Worm (Caenorhabditis elegans) whole organism, L1 larva: ENCODE data around the gene pqn-96.
A peak's percentile ranks its signal among the peaks of the same experiment; 100 is the strongest.

Experiments used
- C04F5.9 ChIP-seq: sonication (generic microtip); optimal IDR thresholded peaks from 2 replicates; lab custom pipeline; 2016; ENCODE audit warnings: missing genetic modification characterization, missing compliant biosample characterization
- C16A3.4 ChIP-seq: fragments of 150-350 bp; optimal IDR thresholded peaks from 2 replicates; lab custom pipeline; 2014; ENCODE audit warnings: missing biosample characterization, missing genetic modification characterization
- F16B12.6 ChIP-seq: fragments of 150-350 bp; optimal IDR thresholded peaks from 2 replicates; lab custom pipeline; 2014; ENCODE audit warnings: missing biosample characterization, missing genetic modification characterization
- Y116A8C.19 ChIP-seq: sonication (generic microtip); optimal IDR thresholded peaks from 2 replicates; lab custom pipeline; 2016; ENCODE audit warnings: missing compliant biosample characterization, missing genetic modification characterization, borderline replicate concordance
- aha-1 ChIP-seq: fragments of 150-350 bp; optimal IDR thresholded peaks from 2 replicates; lab custom pipeline; 2014; ENCODE audit warnings: missing biosample characterization, missing genetic modification characterization
- aly-2 ChIP-seq: fragments of 150-350 bp; optimal IDR thresholded peaks from 2 replicates; lab custom pipeline; 2014; ENCODE audit warnings: missing biosample characterization, missing genetic modification characterization
- ama-1 ChIP-seq: fragments of 150-350 bp; optimal IDR thresholded peaks from 2 replicates; lab custom pipeline; 2014
- ceh-63 ChIP-seq: fragments of 200-800 bp; sonication (Bioruptor generic); optimal IDR thresholded peaks from 2 replicates; lab custom pipeline; 2018; ENCODE audit warnings: mild to moderate bottlenecking, missing genetic modification characterization, missing compliant biosample characterization
- ceh-82 ChIP-seq, 3 experiments: fragments of 150-350 bp in 1 of 3; sonication (generic microtip) in 2 of 3; optimal IDR thresholded peaks; 2 replicates each; lab custom pipeline; 2014 to 2017; ENCODE audit warnings: missing biosample characterization in 3 of 3, missing genetic modification characterization in 3 of 3
- ceh-88 ChIP-seq: fragments of 200-800 bp; sonication (Bioruptor generic); IDR thresholded peaks from 2 replicates; pipeline ENCODE4 v1.3.6; 2022; ENCODE audit warnings: missing genetic modification characterization, missing compliant biosample characterization
- ceh-90 ChIP-seq: sonication (generic microtip); optimal IDR thresholded peaks from 2 replicates; lab custom pipeline; 2016; ENCODE audit warnings: missing genetic modification characterization, missing compliant biosample characterization
- ces-1 ChIP-seq: fragments of 150-350 bp; optimal IDR thresholded peaks from 2 replicates; lab custom pipeline; 2014; ENCODE audit warnings: missing biosample characterization, missing genetic modification reagents, missing genetic modification characterization
- egl-13 ChIP-seq: sonication (generic microtip); optimal IDR thresholded peaks from 2 replicates; lab custom pipeline; 2016; ENCODE audit warnings: missing genotype, missing genetic modification reagents, missing genetic modification characterization, missing compliant biosample characterization
- elt-3 ChIP-seq, 6 experiments: fragments of 150-350 bp in 1 of 6; sonication (generic microtip); optimal IDR thresholded peaks; 2 replicates each; lab custom pipeline; 2017 to 2018; ENCODE audit warnings: missing biosample characterization in 6 of 6, missing genetic modification characterization in 6 of 6, inconsistent platforms in 1 of 6
- ets-5 ChIP-seq: fragments of 200-800 bp; sonication (Bioruptor generic); IDR thresholded peaks from 2 replicates; pipeline ENCODE4 v1.3.6; 2022; ENCODE audit warnings: missing genetic modification characterization, missing compliant biosample characterization
- fkh-10 ChIP-seq: sonication (generic microtip); optimal IDR thresholded peaks from 2 replicates; lab custom pipeline; 2017; ENCODE audit warnings: missing biosample characterization, missing genetic modification reagents, missing genetic modification characterization
- fkh-4 ChIP-seq: sonication (generic microtip); optimal IDR thresholded peaks from 2 replicates; lab custom pipeline; 2016; ENCODE audit warnings: missing compliant biosample characterization, missing genetic modification characterization, borderline replicate concordance
- fkh-8 ChIP-seq: sonication (generic microtip); optimal IDR thresholded peaks from 2 replicates; lab custom pipeline; 2016; ENCODE audit warnings: mild to moderate bottlenecking, missing genetic modification characterization, missing compliant biosample characterization
- fos-1 ChIP-seq: fragments of 150-350 bp; optimal IDR thresholded peaks from 2 replicates; lab custom pipeline; 2014; ENCODE audit warnings: missing biosample characterization, missing genetic modification characterization
- grh-1 ChIP-seq: fragments of 200-800 bp; sonication (Bioruptor generic); IDR thresholded peaks from 2 replicates; pipeline ENCODE4 v1.3.6; 2022; ENCODE audit warnings: missing genetic modification reagents, missing genetic modification characterization, missing compliant biosample characterization
- hlh-17 ChIP-seq: fragments of 200-800 bp; sonication (Bioruptor generic); optimal IDR thresholded peaks from 2 replicates; lab custom pipeline; 2018; ENCODE audit warnings: missing genetic modification characterization, mild to moderate bottlenecking, missing compliant biosample characterization, moderate library complexity, borderline replicate concordance
- hpl-2 ChIP-seq: fragments of 150-350 bp; optimal IDR thresholded peaks from 2 replicates; lab custom pipeline; 2014; ENCODE audit warnings: missing biosample characterization, missing genetic modification reagents, missing genetic modification characterization
- jun-1 ChIP-seq: fragments of 150-350 bp; optimal IDR thresholded peaks from 2 replicates; lab custom pipeline; 2014; ENCODE audit warnings: missing biosample characterization, missing genetic modification reagents, missing genetic modification characterization
- lin-14 ChIP-seq: fragments of 200-800 bp; sonication (Bioruptor generic); optimal IDR thresholded peaks from 2 replicates; lab custom pipeline; 2018; ENCODE audit warnings: mild to moderate bottlenecking, missing genetic modification characterization, moderate library complexity, missing compliant biosample characterization
- lin-15B ChIP-seq: fragments of 150-350 bp; sonication (generic microtip); optimal IDR thresholded peaks from 3 replicates; lab custom pipeline; 2014; ENCODE audit warnings: missing biosample characterization, missing genetic modification characterization
- lin-35 ChIP-seq, 2 experiments: fragments of 150-350 bp; optimal IDR thresholded peaks; 2 replicates each; lab custom pipeline; 2014; ENCODE audit warnings: missing biosample characterization in 2 of 2, missing genetic modification characterization in 2 of 2, missing genetic modification reagents in 2 of 2
- lin-39 ChIP-seq: fragments of 150-350 bp; optimal IDR thresholded peaks from 2 replicates; lab custom pipeline; 2014; ENCODE audit warnings: missing biosample characterization, missing genetic modification reagents, missing genetic modification characterization
- mab-9 ChIP-seq: fragments of 200-800 bp; sonication (Bioruptor generic); IDR thresholded peaks from 2 replicates; pipeline ENCODE4 v1.3.6; 2022; ENCODE audit warnings: missing genetic modification reagents, missing genetic modification characterization, missing compliant biosample characterization
- mef-2 ChIP-seq: fragments of 150-350 bp; optimal IDR thresholded peaks from 2 replicates; lab custom pipeline; 2014; ENCODE audit warnings: missing biosample characterization, missing genetic modification characterization
- mep-1 ChIP-seq: fragments of 150-350 bp; optimal IDR thresholded peaks from 2 replicates; lab custom pipeline; 2014; ENCODE audit warnings: missing biosample characterization, missing genetic modification characterization
- nhr-12 ChIP-seq: sonication (generic microtip); optimal IDR thresholded peaks from 2 replicates; lab custom pipeline; 2017; ENCODE audit warnings: missing biosample characterization, missing genetic modification characterization
- nhr-19 ChIP-seq: fragments of 200-800 bp; sonication (Bioruptor generic); conservative IDR thresholded peaks from 2 replicates; pipeline ENCODE4 v1.3.6; 2022; ENCODE audit warnings: missing genetic modification characterization, missing compliant biosample characterization
- nhr-28 ChIP-seq: fragments of 150-350 bp; optimal IDR thresholded peaks from 2 replicates; lab custom pipeline; 2014; ENCODE audit warnings: missing biosample characterization, missing genetic modification characterization
- nhr-47 ChIP-seq: sonication (generic microtip); optimal IDR thresholded peaks from 2 replicates; lab custom pipeline; 2016; ENCODE audit warnings: mild to moderate bottlenecking, missing genetic modification characterization, moderate library complexity, missing compliant biosample characterization
- nhr-84 ChIP-seq: sonication (generic microtip); optimal IDR thresholded peaks from 2 replicates; lab custom pipeline; 2017; ENCODE audit warnings: missing biosample characterization, missing genetic modification characterization
- nhr-85 ChIP-seq: sonication (generic microtip); peaks from one replicate; lab custom pipeline; 2016; ENCODE audit warnings: missing genetic modification characterization, inconsistent platforms, missing compliant biosample characterization
- pax-3 ChIP-seq: fragments of 200-800 bp; sonication (Bioruptor generic); optimal IDR thresholded peaks from 2 replicates; lab custom pipeline; 2018; ENCODE audit warnings: mild to moderate bottlenecking, missing genetic modification characterization, moderate library complexity, missing compliant biosample characterization
- pqm-1 ChIP-seq: sonication (generic microtip); optimal IDR thresholded peaks from 3 replicates; lab custom pipeline; 2017; ENCODE audit warnings: missing biosample characterization, missing genetic modification characterization
- rnt-1 ChIP-seq: sonication (generic microtip); optimal IDR thresholded peaks from 2 replicates; lab custom pipeline; 2016; ENCODE audit warnings: mild to moderate bottlenecking, missing genetic modification characterization, moderate library complexity, missing compliant biosample characterization
- skn-1 ChIP-seq: fragments of 150-350 bp; optimal IDR thresholded peaks from 2 replicates; lab custom pipeline; 2014; ENCODE audit warnings: missing biosample characterization, missing genetic modification characterization
- snpc-4 ChIP-seq: fragments of 150-350 bp; optimal IDR thresholded peaks from 2 replicates; lab custom pipeline; 2014; ENCODE audit warnings: missing biosample characterization, missing genetic modification characterization
- snu-23 ChIP-seq: sonication (generic microtip); optimal IDR thresholded peaks from 2 replicates; lab custom pipeline; 2016; ENCODE audit warnings: missing genetic modification characterization, missing compliant biosample characterization
- sox-4 ChIP-seq: sonication (generic microtip); optimal IDR thresholded peaks from 2 replicates; lab custom pipeline; 2016; ENCODE audit warnings: missing genetic modification characterization, missing compliant biosample characterization
- swsn-7 ChIP-seq: sonication (generic microtip); optimal IDR thresholded peaks from 2 replicates; lab custom pipeline; 2016; ENCODE audit warnings: missing genetic modification characterization, missing compliant biosample characterization
- tbx-2 ChIP-seq: sonication (generic microtip); optimal IDR thresholded peaks from 2 replicates; lab custom pipeline; 2016; ENCODE audit warnings: missing genetic modification characterization, missing compliant biosample characterization
- tlp-1 ChIP-seq: fragments of 150-350 bp; optimal IDR thresholded peaks from 2 replicates; lab custom pipeline; 2014; ENCODE audit warnings: missing biosample characterization, missing genetic modification characterization
- unc-130 ChIP-seq: fragments of 150-350 bp; optimal IDR thresholded peaks from 2 replicates; lab custom pipeline; 2017; ENCODE audit warnings: missing biosample characterization, missing genetic modification characterization, inconsistent platforms
- unc-62 ChIP-seq: fragments of 150-350 bp; optimal IDR thresholded peaks from 2 replicates; lab custom pipeline; 2014; ENCODE audit warnings: missing biosample characterization, missing genetic modification reagents, missing genetic modification characterization
- unc-86 ChIP-seq: sonication (generic microtip); optimal IDR thresholded peaks from 2 replicates; lab custom pipeline; 2016; ENCODE audit warnings: missing genetic modification characterization, missing compliant biosample characterization
- xbp-1 ChIP-seq: sonication (generic microtip); optimal IDR thresholded peaks from 2 replicates; lab custom pipeline; 2016; ENCODE audit warnings: missing genetic modification characterization, missing compliant biosample characterization
- zip-4 ChIP-seq: fragments of 200-800 bp; sonication (Bioruptor generic); optimal IDR thresholded peaks from 2 replicates; lab custom pipeline; 2018; ENCODE audit warnings: mild to moderate bottlenecking, missing genetic modification characterization, moderate library complexity, missing compliant biosample characterization
- ztf-11 ChIP-seq, 2 experiments: sonication (generic microtip); optimal IDR thresholded peaks; 2 replicates each; lab custom pipeline; 2016 to 2017; ENCODE audit warnings: missing genetic modification characterization in 2 of 2, missing biosample characterization in 1 of 2, missing compliant biosample characterization in 1 of 2

Gene pqn-96

ce11 chrIII:8417192-8417967 lies 21.8 kb downstream of the pqn-96 start:
- TF ChIP-seq fkh-10 (peak; percentile 89), snpc-4 (tag; lab: Kevin White, UChicago) (peak; percentile 64), nhr-47 (tag; lab: Kevin White, UChicago) (peak; percentile 95), elt-3 (tag; optimal IDR thresholded peaks at IDR 0.05; lab: Kevin White, UChicago) (peak in 3 of 6 experiments; percentile 54 to 75 (median 62)), fos-1 (peak; percentile 89), pax-3 (tag; lab: Kevin White, UChicago) (peak; percentile 81), ceh-88 (peak; percentile 65), nhr-19 (GFP tag; lab: Robert Waterston, UW) (peak; percentile 91), xbp-1 (peak; percentile 99), skn-1 (tag; lab: Kevin White, UChicago) (peak; percentile 83), aly-2 (tag; lab: Kevin White, UChicago) (no peak), ets-5 (GFP tag; lab: Robert Waterston, UW) (no peak), lin-15B (tag; lab: Kevin White, UChicago) (peak; percentile 65), ces-1 (GFP tag; lab: Kevin White, UChicago) (no peak), ceh-63 (GFP tag; lab: Kevin White, UChicago) (peak; percentile 49), rnt-1 (peak; percentile 84), nhr-84 (tag; lab: Kevin White, UChicago) (no peak), C04F5.9 (peak; percentile 73), unc-62 (GFP tag; lab: Kevin White, UChicago) (no peak), lin-39 (peak; percentile 84), lin-35 (GFP tag; optimal IDR thresholded peaks at IDR 0.05; lab: Kevin White, UChicago) (peak; percentile 77 to 83), snu-23 (GFP tag; lab: Kevin White, UChicago) (peak; percentile 97), fkh-8 (peak; percentile 92), ceh-82 (tag; optimal IDR thresholded peaks at IDR 0.05; lab: Kevin White, UChicago) (peak; percentile 72 to 83 (median 79)), nhr-28 (tag; lab: Kevin White, UChicago) (no peak), nhr-85 (peak; percentile 95), Y116A8C.19 (tag; lab: Kevin White, UChicago) (peak; percentile 47), tlp-1 (no peak), pqm-1 (tag; lab: Kevin White, UChicago) (no peak), egl-13 (peak; percentile 92), hpl-2 (GFP tag; lab: Kevin White, UChicago) (peak; percentile 68), mep-1 (peak; percentile 93), mab-9 (GFP tag; lab: Robert Waterston, UW) (no peak; the same call in none of the 2 replicates), jun-1 (tag; lab: Kevin White, UChicago) (peak; percentile 87), C16A3.4 (tag; lab: Kevin White, UChicago) (peak; percentile 84), mef-2 (peak; percentile 40), unc-86 (tag; lab: Kevin White, UChicago) (peak; percentile 96), aha-1 (tag; lab: Kevin White, UChicago) (peak; percentile 75), ama-1 (lab: Kevin White, UChicago) (no peak), nhr-12 (tag; lab: Kevin White, UChicago) (no peak), lin-14 (peak; percentile 98), ceh-90 (peak; percentile 6), ztf-11 (tag; optimal IDR thresholded peaks at IDR 0.05; lab: Kevin White, UChicago) (peak in 1 of 2 experiments; percentile 84), grh-1 (GFP tag; lab: Robert Waterston, UW) (peak; percentile 75), F16B12.6 (tag; lab: Kevin White, UChicago) (no peak), tbx-2 (tag; lab: Kevin White, UChicago) (peak; percentile 97), fkh-4 (tag; lab: Kevin White, UChicago) (peak; percentile 79), sox-4 (tag; lab: Kevin White, UChicago) (peak; percentile 37), zip-4 (GFP tag; lab: Kevin White, UChicago) (peak; percentile 81), swsn-7 (tag; lab: Kevin White, UChicago) (peak; percentile 96), hlh-17 (no peak), unc-130 (tag; lab: Kevin White, UChicago) (no peak)
